Worm (Caenorhabditis elegans) whole organism, L3 larva: ENCODE measurements around the gene F28C1.1.

Source experiments
- R02D3.7 ChIP-seq: fragments of 150-350 bp; optimal IDR thresholded peaks from 2 replicates; lab custom pipeline; 2014; ENCODE audit warnings: missing biosample characterization, missing genetic modification characterization
- ZK546.5 ChIP-seq: sonication (generic microtip); optimal IDR thresholded peaks from 2 replicates; lab custom pipeline; 2017; ENCODE audit warnings: missing biosample characterization, missing genetic modification characterization
- aly-2 ChIP-seq: fragments of 150-350 bp; optimal IDR thresholded peaks from 2 replicates; lab custom pipeline; 2014; ENCODE audit warnings: missing biosample characterization, missing genetic modification characterization
- ama-1 ChIP-seq: fragments of 150-350 bp; optimal IDR thresholded peaks from 2 replicates; lab custom pipeline; 2018
- ceh-16 ChIP-seq: sonication (generic microtip); optimal IDR thresholded peaks from 2 replicates; lab custom pipeline; 2017; ENCODE audit warnings: missing biosample characterization, missing genetic modification characterization
- ceh-28 ChIP-seq: fragments of 150-350 bp; optimal IDR thresholded peaks from 2 replicates; lab custom pipeline; 2014; ENCODE audit warnings: missing biosample characterization, missing genetic modification reagents, missing genetic modification characterization
- ceh-82 ChIP-seq: fragments of 150-350 bp; optimal IDR thresholded peaks from 2 replicates; lab custom pipeline; 2014; ENCODE audit warnings: missing biosample characterization, missing genetic modification characterization
- ceh-9 ChIP-seq: sonication (generic microtip); optimal IDR thresholded peaks from 2 replicates; lab custom pipeline; 2018; ENCODE audit warnings: missing biosample characterization, missing genetic modification characterization
- daf-12 ChIP-seq: fragments of 150-350 bp; optimal IDR thresholded peaks from 2 replicates; lab custom pipeline; 2014; ENCODE audit warnings: missing biosample characterization, missing genetic modification reagents, missing genetic modification characterization
- egl-27 ChIP-seq: sonication (generic microtip); optimal IDR thresholded peaks from 4 replicates; lab custom pipeline; 2017; ENCODE audit warnings: missing biosample characterization, missing genetic modification reagents, missing genetic modification characterization
- egl-5 ChIP-seq: fragments of 150-350 bp; optimal IDR thresholded peaks from 2 replicates; lab custom pipeline; 2017; ENCODE audit warnings: missing biosample characterization, missing genetic modification reagents, missing genetic modification characterization, inconsistent platforms
- elt-1 ChIP-seq: fragments of 150-350 bp; optimal IDR thresholded peaks from 2 replicates; lab custom pipeline; 2014; ENCODE audit warnings: missing biosample characterization, missing genetic modification characterization
- elt-2 ChIP-seq: sonication (generic microtip); optimal IDR thresholded peaks from 2 replicates; lab custom pipeline; 2016; ENCODE audit warnings: missing genetic modification reagents, mild to moderate bottlenecking, missing genetic modification characterization, missing compliant biosample characterization
- elt-3 ChIP-seq, 3 experiments: fragments of 150-350 bp in 1 of 3; sonication (generic microtip) in 2 of 3; optimal IDR thresholded peaks; 2 replicates in 2 of 3; 4 replicates in 1 of 3; lab custom pipeline; 2014 to 2017; ENCODE audit warnings: missing biosample characterization in 3 of 3, missing genetic modification characterization in 3 of 3
- eor-1 ChIP-seq, 2 experiments: fragments of 150-350 bp; optimal IDR thresholded peaks; 2 replicates each; lab custom pipeline; 2014 to 2018; ENCODE audit warnings: missing biosample characterization in 2 of 2, missing genetic modification characterization in 2 of 2
- fkh-10 ChIP-seq: sonication (generic microtip); optimal IDR thresholded peaks from 2 replicates; lab custom pipeline; 2017; ENCODE audit warnings: missing biosample characterization, missing genetic modification reagents, missing genetic modification characterization
- fkh-2 ChIP-seq: fragments of 150-350 bp; optimal IDR thresholded peaks from 2 replicates; lab custom pipeline; 2014; ENCODE audit warnings: missing biosample characterization, missing genetic modification reagents, missing genetic modification characterization
- fos-1 ChIP-seq: fragments of 150-350 bp; optimal IDR thresholded peaks from 2 replicates; lab custom pipeline; 2014; ENCODE audit warnings: missing biosample characterization, missing genetic modification characterization
- hmg-11 ChIP-seq: sonication (generic microtip); optimal IDR thresholded peaks from 2 replicates; lab custom pipeline; 2016; ENCODE audit warnings: missing genetic modification characterization, missing compliant biosample characterization
- jun-1 ChIP-seq: fragments of 150-350 bp; optimal IDR thresholded peaks from 2 replicates; lab custom pipeline; 2014; ENCODE audit warnings: missing biosample characterization, missing genetic modification reagents, missing genetic modification characterization
- lin-15B ChIP-seq: fragments of 150-350 bp; optimal IDR thresholded peaks from 2 replicates; lab custom pipeline; 2014; ENCODE audit warnings: missing biosample characterization, missing genetic modification characterization
- lin-39 ChIP-seq: fragments of 150-350 bp; optimal IDR thresholded peaks from 2 replicates; lab custom pipeline; 2018; ENCODE audit warnings: missing biosample characterization, missing genetic modification reagents, missing genetic modification characterization
- lsy-12 ChIP-seq: sonication (generic microtip); optimal IDR thresholded peaks from 2 replicates; lab custom pipeline; 2016; ENCODE audit warnings: mild to moderate bottlenecking, missing genetic modification characterization, missing compliant biosample characterization
- mdl-1 ChIP-seq: fragments of 150-350 bp; optimal IDR thresholded peaks from 2 replicates; lab custom pipeline; 2014; ENCODE audit warnings: missing biosample characterization, missing genetic modification characterization
- mml-1 ChIP-seq: fragments of 150-350 bp; sonication (generic microtip); optimal IDR thresholded peaks from 3 replicates; lab custom pipeline; 2014; ENCODE audit warnings: missing biosample characterization, missing genetic modification characterization
- nfya-1 ChIP-seq: sonication (generic microtip); optimal IDR thresholded peaks from 2 replicates; lab custom pipeline; 2017; ENCODE audit warnings: missing genetic modification characterization, mild to moderate bottlenecking, missing compliant biosample characterization, antibody characterized with exemption, moderate library complexity; ENCODE audit not compliant: insufficient read depth
- nhr-11 ChIP-seq: fragments of 150-350 bp; optimal IDR thresholded peaks from 2 replicates; lab custom pipeline; 2014; ENCODE audit warnings: missing biosample characterization, missing genetic modification characterization
- nhr-12 ChIP-seq: fragments of 150-350 bp; optimal IDR thresholded peaks from 2 replicates; lab custom pipeline; 2014; ENCODE audit warnings: missing biosample characterization, missing genetic modification characterization
- nhr-23 ChIP-seq: fragments of 150-350 bp; optimal IDR thresholded peaks from 2 replicates; lab custom pipeline; 2014; ENCODE audit warnings: missing biosample characterization, missing genetic modification reagents, missing genetic modification characterization
- nhr-237 ChIP-seq: fragments of 150-350 bp; optimal IDR thresholded peaks from 2 replicates; lab custom pipeline; 2014; ENCODE audit warnings: missing biosample characterization, missing genetic modification characterization
- nhr-25 ChIP-seq: sonication (generic microtip); optimal IDR thresholded peaks from 2 replicates; lab custom pipeline; 2017; ENCODE audit warnings: missing biosample characterization, missing genetic modification characterization
- nhr-28 ChIP-seq: fragments of 150-350 bp; optimal IDR thresholded peaks from 2 replicates; lab custom pipeline; 2014; ENCODE audit warnings: missing biosample characterization, missing genetic modification characterization
- nhr-43 ChIP-seq: sonication (generic microtip); optimal IDR thresholded peaks from 2 replicates; lab custom pipeline; 2016; ENCODE audit warnings: mild to moderate bottlenecking, missing genetic modification characterization, missing compliant biosample characterization; ENCODE audit not compliant: poor library complexity, severe bottlenecking
- nhr-67 ChIP-seq: fragments of 150-350 bp; optimal IDR thresholded peaks from 2 replicates; lab custom pipeline; 2014; ENCODE audit warnings: missing biosample characterization, missing genetic modification characterization
- nhr-76 ChIP-seq: fragments of 150-350 bp; sonication (generic microtip); optimal IDR thresholded peaks from 5 replicates; lab custom pipeline; 2014; ENCODE audit warnings: missing biosample characterization, missing genetic modification characterization
- nhr-77 ChIP-seq: fragments of 150-350 bp; optimal IDR thresholded peaks from 2 replicates; lab custom pipeline; 2014; ENCODE audit warnings: missing biosample characterization, missing genetic modification characterization
- pha-4 ChIP-seq: fragments of 150-350 bp; optimal IDR thresholded peaks from 2 replicates; lab custom pipeline; 2014; ENCODE audit warnings: missing biosample characterization, missing genetic modification reagents, missing genetic modification characterization
- pqm-1 ChIP-seq: fragments of 150-350 bp; optimal IDR thresholded peaks from 2 replicates; lab custom pipeline; 2017; ENCODE audit warnings: missing biosample characterization, missing genetic modification characterization, inconsistent platforms
- sea-2 ChIP-seq: fragments of 150-350 bp; sonication (generic microtip); optimal IDR thresholded peaks from 4 replicates; lab custom pipeline; 2014; ENCODE audit warnings: missing biosample characterization, missing genetic modification reagents, missing genetic modification characterization
- skn-1 ChIP-seq: fragments of 150-350 bp; optimal IDR thresholded peaks from 2 replicates; lab custom pipeline; 2014; ENCODE audit warnings: missing biosample characterization, missing genetic modification characterization
- snpc-4 ChIP-seq: fragments of 150-350 bp; optimal IDR thresholded peaks from 2 replicates; lab custom pipeline; 2014; ENCODE audit warnings: missing biosample characterization, missing genetic modification characterization
- tbx-2 ChIP-seq: sonication (generic microtip); optimal IDR thresholded peaks from 2 replicates; lab custom pipeline; 2016; ENCODE audit warnings: mild to moderate bottlenecking, missing genetic modification characterization, missing compliant biosample characterization
- unc-39 ChIP-seq: sonication (generic microtip); optimal IDR thresholded peaks from 4 replicates; lab custom pipeline; 2017; ENCODE audit warnings: missing biosample characterization, missing genetic modification characterization
- unc-62 ChIP-seq: fragments of 150-350 bp; sonication (generic microtip); optimal IDR thresholded peaks from 4 replicates; lab custom pipeline; 2014; ENCODE audit warnings: missing biosample characterization, missing genetic modification reagents, missing genetic modification characterization
- zag-1 ChIP-seq: fragments of 150-350 bp; optimal IDR thresholded peaks from 2 replicates; lab custom pipeline; 2014; ENCODE audit warnings: missing biosample characterization, missing genetic modification characterization
- ztf-11 ChIP-seq: fragments of 150-350 bp; optimal IDR thresholded peaks from 2 replicates; lab custom pipeline; 2014; ENCODE audit warnings: missing biosample characterization, missing genetic modification characterization
- ztf-4 ChIP-seq: fragments of 150-350 bp; optimal IDR thresholded peaks from 2 replicates; lab custom pipeline; 2014; ENCODE audit warnings: missing biosample characterization, missing genetic modification characterization

The F28C1.1 gene

ce11 chrV:12497725-12498263 is 47.2 kb downstream of the F28C1.1 start, which contains the start of the genes W04D2.4 and rbm-25:
W04D2.4 (minus strand) TSS chrV:12497755.
rbm-25 (plus strand) TSS chrV:12498213.
- TF ChIP-seq ama-1 (no peak), unc-62 (GFP tag; lab: Kevin White, UChicago) (no peak), egl-27 (tag; lab: Kevin White, UChicago) (no peak), unc-39 (no peak), elt-1 (tag; lab: Kevin White, UChicago) (no peak), fkh-2 (tag; lab: Kevin White, UChicago) (no peak), ztf-11 (no peak), R02D3.7 (tag; lab: Kevin White, UChicago) (no peak), fos-1 (tag; lab: Kevin White, UChicago) (no peak), ceh-16 (tag; lab: Kevin White, UChicago) (no peak), nhr-67 (tag; lab: Kevin White, UChicago) (no peak), elt-3 (tag; optimal IDR thresholded peaks at IDR 0.05; lab: Kevin White, UChicago) (no peak), eor-1 (tag; optimal IDR thresholded peaks at IDR 0.05; lab: Kevin White, UChicago) (no peak), lin-15B (peak; percentile 76), pqm-1 (tag; lab: Kevin White, UChicago) (peak; percentile 13), ceh-9 (tag; lab: Kevin White, UChicago) (no peak), nhr-23 (tag; lab: Kevin White, UChicago) (peak; percentile 83), jun-1 (peak; percentile 47), egl-5 (tag; lab: Kevin White, UChicago) (peak; percentile 55), hmg-11 (tag; lab: Kevin White, UChicago) (peak; percentile 68), ZK546.5 (tag; lab: Kevin White, UChicago) (no peak), nhr-28 (tag; lab: Kevin White, UChicago) (no peak), mdl-1 (no peak), zag-1 (tag; lab: Kevin White, UChicago) (no peak), snpc-4 (tag; lab: Kevin White, UChicago) (peak; percentile 91), nhr-237 (tag; lab: Kevin White, UChicago) (no peak), nhr-76 (no peak), lin-39 (peak; percentile 40), pha-4 (tag; lab: Kevin White, UChicago) (peak; percentile 92), nhr-12 (tag; lab: Kevin White, UChicago) (no peak), skn-1 (tag; lab: Kevin White, UChicago) (peak; percentile 42), fkh-10 (GFP tag; lab: Kevin White, UChicago) (no peak), ceh-82 (tag; lab: Kevin White, UChicago) (peak; percentile 38), elt-2 (tag; lab: Kevin White, UChicago) (peak; percentile 35), ceh-28 (peak; percentile 92), lsy-12 (tag; lab: Kevin White, UChicago) (peak; percentile 36), nhr-11 (tag; lab: Kevin White, UChicago) (no peak), nhr-77 (no peak), tbx-2 (tag; lab: Kevin White, UChicago) (peak; percentile 73), daf-12 (tag; lab: Kevin White, UChicago) (no peak), nhr-25 (tag; lab: Kevin White, UChicago) (peak; percentile 24), mml-1 (tag; lab: Kevin White, UChicago) (no peak), ztf-4 (tag; lab: Kevin White, UChicago) (no peak), sea-2 (GFP tag; lab: Kevin White, UChicago) (no peak), aly-2 (no peak), nhr-43 (tag; lab: Kevin White, UChicago) (peak; percentile 22), nfya-1 (tag; lab: Kevin White, UChicago) (peak; percentile 83)
